Worm (Caenorhabditis elegans): ENCODE measurements around the gene lin-33.

Gene lin-33

ce11 chrIV:5947555-5948151 is 17.2 kb downstream of the lin-33 start, which contains the start of gene rps-25 (continued):
- peak; percentile 45 for TF ChIP-seq fkh-8 (tag; optimal IDR thresholded peaks at IDR 0.05)
- peak in 1 of 2 experiments; percentile 27 for TF ChIP-seq mdl-1 (tag; optimal IDR thresholded peaks at IDR 0.05)
- peak; percentile 68 to 78 for TF ChIP-seq lin-35 (GFP tag; optimal IDR thresholded peaks at IDR 0.05)
- no peak for TF ChIP-seq ceh-90 (tag; optimal IDR thresholded peaks at IDR 0.05)
- TF ChIP-seq zag-1 (tag; optimal IDR thresholded peaks at IDR 0.05): no peak
- TF ChIP-seq mab-9 (GFP tag; IDR thresholded peaks at IDR 0.05): no peak
- no peak for TF ChIP-seq efl-3 (GFP tag; optimal IDR thresholded peaks at IDR 0.05)
- TF ChIP-seq ceh-63 (GFP tag; optimal IDR thresholded peaks at IDR 0.05): no peak
- TF ChIP-seq alr-1 (tag; optimal IDR thresholded peaks at IDR 0.05; ENCODE audit: borderline replicate concordance): no peak
- TF ChIP-seq vab-15 (tag; optimal IDR thresholded peaks at IDR 0.05): no peak
- TF ChIP-seq tlp-1 (tag; optimal IDR thresholded peaks at IDR 0.05): no peak
- peak; percentile 81 to 97 for TF ChIP-seq lsy-2 (tag; optimal IDR thresholded peaks at IDR 0.05)
- peak; percentile 54 for TF ChIP-seq lin-14 (GFP tag; optimal IDR thresholded peaks at IDR 0.05)
- peak; percentile 75 for TF ChIP-seq C16A3.4 (tag; optimal IDR thresholded peaks at IDR 0.05)
- TF ChIP-seq mep-1 (tag; optimal IDR thresholded peaks at IDR 0.05): peak; percentile 75
- no peak for TF ChIP-seq unc-98 (GFP tag; IDR thresholded peaks at IDR 0.05)
- peak; percentile 77 for TF ChIP-seq snu-23 (GFP tag; optimal IDR thresholded peaks at IDR 0.05)
- TF ChIP-seq rnt-1 (tag; optimal IDR thresholded peaks at IDR 0.05): peak; percentile 56
- peak; percentile 3 for TF ChIP-seq nhr-85 (tag)
- no peak for TF ChIP-seq Y116A8C.19 (tag; optimal IDR thresholded peaks at IDR 0.05; ENCODE audit: borderline replicate concordance)
- no peak for TF ChIP-seq hlh-4 (tag; optimal IDR thresholded peaks at IDR 0.05)
- peak; percentile 25 for TF ChIP-seq tbx-2 (tag; optimal IDR thresholded peaks at IDR 0.05)
- peak; percentile 59 for TF ChIP-seq unc-130 (tag; optimal IDR thresholded peaks at IDR 0.05)
- peak in 1 of 6 experiments; percentile 56 for TF ChIP-seq elt-3 (tag; optimal IDR thresholded peaks at IDR 0.05)
- TF ChIP-seq nhr-71 (tag; optimal IDR thresholded peaks at IDR 0.05): peak; percentile 68
- TF ChIP-seq pag-3 (tag; optimal IDR thresholded peaks at IDR 0.05; ENCODE audit: borderline replicate concordance, insufficient read depth): no peak
- no peak for TF ChIP-seq nhr-77 (tag; optimal IDR thresholded peaks at IDR 0.05)
- peak; percentile 45 for TF ChIP-seq xbp-1 (tag; optimal IDR thresholded peaks at IDR 0.05)
- TF ChIP-seq fos-1 (tag; optimal IDR thresholded peaks at IDR 0.05): peak; percentile 3
- no peak for TF ChIP-seq aly-2 (tag; optimal IDR thresholded peaks at IDR 0.05)
- TF ChIP-seq nhr-28 (tag; optimal IDR thresholded peaks at IDR 0.05): no peak
- TF ChIP-seq ceh-88 (GFP tag; IDR thresholded peaks at IDR 0.05): no peak
- no peak for TF ChIP-seq ets-5 (GFP tag; IDR thresholded peaks at IDR 0.05)
- TF ChIP-seq grh-1 (GFP tag; IDR thresholded peaks at IDR 0.05): no peak
- no peak for TF ChIP-seq ztf-4 (tag; optimal IDR thresholded peaks at IDR 0.05)
- no peak for TF ChIP-seq unc-86 (tag; optimal IDR thresholded peaks at IDR 0.05)
- TF ChIP-seq sptf-1 (tag; optimal IDR thresholded peaks at IDR 0.05): no peak
- no peak for TF ChIP-seq aha-1 (tag; optimal IDR thresholded peaks at IDR 0.05)
- TF ChIP-seq C34B4.2 (tag; optimal IDR thresholded peaks at IDR 0.05): no peak
- TF ChIP-seq dsc-1 (tag; optimal IDR thresholded peaks at IDR 0.05): peak; percentile 9
- no peak for TF ChIP-seq nhr-76 (tag; optimal IDR thresholded peaks at IDR 0.05)
- TF ChIP-seq ces-1 (GFP tag; optimal IDR thresholded peaks at IDR 0.05): no peak
- TF ChIP-seq blmp-1 (tag; optimal IDR thresholded peaks at IDR 0.05): peak; percentile 57
- peak; percentile 33 for TF ChIP-seq lin-39 (tag; optimal IDR thresholded peaks at IDR 0.05)

DNA sequence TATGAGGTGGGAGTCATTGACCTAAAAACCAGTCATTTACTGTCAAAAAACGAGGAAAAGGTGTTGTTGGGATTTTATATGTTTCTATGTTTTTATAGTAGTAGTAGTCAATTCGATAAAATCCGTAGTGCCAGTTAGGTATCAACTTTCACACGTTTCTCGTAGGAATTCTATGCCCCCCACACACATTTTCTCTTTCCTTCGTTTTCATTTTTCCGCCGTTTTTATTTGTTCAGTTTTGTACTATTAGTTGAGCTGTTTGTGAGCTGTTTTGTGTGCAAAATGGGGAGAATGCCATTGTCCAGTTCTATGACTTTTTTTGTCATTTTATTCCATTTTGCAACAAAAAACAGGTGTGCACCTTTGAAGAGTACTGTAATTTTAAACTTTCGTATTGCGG is 18.3 kb downstream of the lin-33 start:
- TF ChIP-seq blmp-1 (tag; optimal IDR thresholded peaks at IDR 0.05) (peak; percentile 71), sptf-1 (tag; optimal IDR thresholded peaks at IDR 0.05) (no peak)

Data from whole organism, L1 larva.